Fruit fly (Drosophila melanogaster): ENCODE measurements around the gene CG6961.
A peak's percentile ranks its signal among the peaks of the same experiment; 100 is the strongest.

The CG6961 gene

DNA sequence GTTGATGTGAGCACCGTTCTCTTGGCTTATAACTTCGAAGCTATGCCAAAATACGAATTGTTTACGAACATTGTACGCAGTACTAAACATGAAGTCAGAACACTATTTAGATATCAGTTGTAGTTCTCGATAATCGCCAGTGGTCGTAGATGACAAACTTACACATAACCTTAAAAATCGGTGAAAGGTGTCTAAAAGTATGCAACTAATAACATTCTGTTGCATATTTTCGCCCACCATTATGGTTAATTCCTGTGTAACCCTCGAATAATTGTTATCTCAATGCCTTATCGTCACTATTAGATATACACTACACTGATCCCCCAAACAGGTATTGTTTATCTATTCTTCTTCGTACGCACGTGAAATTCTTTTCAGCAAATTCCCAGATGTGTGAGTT is 26.9 kb upstream of the CG6961 start:
- TF ChIP-seq cnc (optimal IDR thresholded peaks at IDR 0.05) (no peak), pad (GFP tag; optimal IDR thresholded peaks at IDR 0.05) (no peak), bab1 (GFP tag; optimal IDR thresholded peaks at IDR 0.05) (no peak), Crg-1 (GFP tag; optimal IDR thresholded peaks at IDR 0.05) (no peak), CG14711 (tag; optimal IDR thresholded peaks at IDR 0.05) (no peak), tj (GFP tag; optimal IDR thresholded peaks at IDR 0.05) (no peak), toe (GFP tag; optimal IDR thresholded peaks at IDR 0.05) (no peak), ovo (GFP tag; optimal IDR thresholded peaks at IDR 0.05) (no peak), Hr96 (GFP tag; optimal IDR thresholded peaks at IDR 0.05) (no peak), kay (GFP tag; ENCODE audit: borderline replicate concordance) (no peak), CG1620 (GFP tag; optimal IDR thresholded peaks at IDR 0.05) (no peak), CG7101 (tag; optimal IDR thresholded peaks at IDR 0.05) (no peak), CG5204 (GFP tag; optimal IDR thresholded peaks at IDR 0.05) (no peak), CG7045 (GFP tag; optimal IDR thresholded peaks at IDR 0.05) (no peak), cic (GFP tag; optimal IDR thresholded peaks at IDR 0.05) (no peak), CG12768 (GFP tag; optimal IDR thresholded peaks at IDR 0.05) (no peak), CG33017 (tag; optimal IDR thresholded peaks at IDR 0.05) (no peak), Clk (GFP tag; optimal IDR thresholded peaks at IDR 0.05) (no peak)

DNA sequence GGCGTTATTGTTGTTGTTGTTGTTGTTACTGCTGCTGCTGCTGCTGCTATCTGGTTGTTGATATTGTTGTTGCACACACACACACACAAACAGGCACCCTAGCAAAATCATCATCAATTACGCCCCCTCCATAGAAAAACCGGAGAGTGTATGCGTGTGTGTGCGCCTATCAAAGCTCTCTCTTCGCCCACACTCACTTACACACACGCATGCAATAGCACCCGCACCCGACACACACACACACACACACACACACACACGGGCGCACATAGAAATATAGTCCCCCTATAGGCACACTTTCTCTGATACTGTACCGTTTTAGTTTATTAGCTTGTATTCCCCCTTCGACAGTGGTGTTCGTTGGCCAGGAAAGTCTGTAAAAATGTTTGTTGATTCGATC is 26.4 kb upstream of the CG6961 start:
- TF ChIP-seq tj (GFP tag; optimal IDR thresholded peaks at IDR 0.05), result no peak
- TF ChIP-seq pad (GFP tag; optimal IDR thresholded peaks at IDR 0.05), result peak; percentile 51
- TF ChIP-seq CG12768 (GFP tag; optimal IDR thresholded peaks at IDR 0.05), result no peak

DNA sequence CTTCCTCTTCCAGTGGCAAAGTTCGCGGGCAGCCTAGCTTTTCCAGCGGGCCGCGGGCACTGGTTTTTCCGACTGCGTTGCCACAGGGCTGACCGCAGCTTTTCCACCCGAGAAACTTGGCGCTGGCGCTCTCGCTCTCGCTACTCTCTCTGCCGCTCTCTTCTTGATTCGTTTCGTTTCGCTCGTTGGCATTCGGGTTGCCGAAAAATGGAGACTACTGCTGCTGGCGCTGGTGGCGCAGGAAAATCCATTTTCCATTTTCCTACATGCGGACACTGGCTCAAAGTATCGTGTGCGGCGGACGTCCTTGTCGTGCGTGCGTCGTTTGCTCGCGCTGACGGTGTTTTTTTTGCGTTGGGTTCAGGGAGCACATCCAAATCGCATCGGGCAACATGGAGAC is 25.0 kb upstream of the CG6961 start, which contains the start of gene CG42450:
TSS of gene CG42450 (plus strand) at position 249 of the 400 bp plus-strand sequence.
- TF ChIP-seq toe (GFP tag; optimal IDR thresholded peaks at IDR 0.05), result no peak
- no peak for TF ChIP-seq kay (GFP tag; ENCODE audit: borderline replicate concordance)
- TF ChIP-seq Crg-1 (GFP tag; optimal IDR thresholded peaks at IDR 0.05), result no peak
- no peak for TF ChIP-seq CG5204 (GFP tag; optimal IDR thresholded peaks at IDR 0.05)
- TF ChIP-seq cic (GFP tag; optimal IDR thresholded peaks at IDR 0.05), result no peak
- TF ChIP-seq bab1 (GFP tag; optimal IDR thresholded peaks at IDR 0.05), result no peak
- no peak for TF ChIP-seq CG7101 (tag; optimal IDR thresholded peaks at IDR 0.05)
- no peak for TF ChIP-seq CG7045 (GFP tag; optimal IDR thresholded peaks at IDR 0.05)
- TF ChIP-seq ovo (GFP tag; optimal IDR thresholded peaks at IDR 0.05), result no peak

DNA sequence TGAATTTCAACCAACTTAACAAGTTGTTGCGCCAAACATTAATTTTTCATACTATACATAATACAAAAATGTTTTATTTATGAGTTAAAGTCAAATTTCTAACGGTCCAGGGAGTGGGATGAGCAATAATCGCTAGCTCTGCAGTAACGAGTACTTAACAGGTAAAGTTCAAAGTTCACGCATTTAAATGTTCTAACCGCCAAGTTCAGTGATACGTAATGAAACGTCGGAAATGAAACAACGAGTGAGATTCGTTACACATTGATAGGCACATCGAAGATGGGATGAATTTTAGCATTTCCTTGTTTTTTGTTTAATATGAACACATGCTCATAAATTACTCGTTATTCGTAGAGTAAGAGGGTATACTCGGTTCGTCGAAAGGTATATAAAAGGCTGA is 24.1 kb upstream of the CG6961 start:
- TF ChIP-seq Hr96 (GFP tag; optimal IDR thresholded peaks at IDR 0.05), result no peak

DNA sequence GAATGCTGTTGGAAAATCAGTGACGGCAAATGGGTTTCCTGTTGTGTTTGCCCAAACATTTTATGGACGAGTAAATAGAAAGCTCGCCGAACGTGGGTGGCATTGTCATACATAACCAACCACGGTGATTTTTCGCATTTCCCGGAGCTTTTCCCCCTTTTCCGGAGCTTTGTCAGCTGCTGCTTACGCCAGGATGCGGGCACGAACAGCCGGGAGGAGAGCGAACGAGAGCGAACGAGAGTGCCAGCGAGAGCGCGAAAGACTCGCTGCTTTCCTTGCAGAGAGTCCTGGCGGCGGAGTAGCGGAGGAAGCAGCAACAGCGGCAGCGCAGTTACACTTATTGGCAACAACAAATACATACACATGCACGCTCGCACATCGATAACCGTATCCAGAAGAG is 18.4 kb upstream of the CG6961 start, which contains the start of gene CG7058:
TSS of gene CG7058 (plus strand) at position 330 of the 400 bp plus-strand sequence.
- TF ChIP-seq CG7101 (tag; optimal IDR thresholded peaks at IDR 0.05) (no peak), Mnt (GFP tag; optimal IDR thresholded peaks at IDR 0.05) (no peak), pad (GFP tag; optimal IDR thresholded peaks at IDR 0.05) (no peak), cnc (optimal IDR thresholded peaks at IDR 0.05) (no peak), CG1620 (GFP tag; optimal IDR thresholded peaks at IDR 0.05) (no peak), CG11617 (GFP tag; optimal IDR thresholded peaks at IDR 0.05) (no peak), Hr96 (GFP tag; optimal IDR thresholded peaks at IDR 0.05) (no peak), bab1 (GFP tag; optimal IDR thresholded peaks at IDR 0.05) (no peak), CG12768 (GFP tag; optimal IDR thresholded peaks at IDR 0.05) (no peak), Crg-1 (GFP tag; optimal IDR thresholded peaks at IDR 0.05) (no peak)

DNA sequence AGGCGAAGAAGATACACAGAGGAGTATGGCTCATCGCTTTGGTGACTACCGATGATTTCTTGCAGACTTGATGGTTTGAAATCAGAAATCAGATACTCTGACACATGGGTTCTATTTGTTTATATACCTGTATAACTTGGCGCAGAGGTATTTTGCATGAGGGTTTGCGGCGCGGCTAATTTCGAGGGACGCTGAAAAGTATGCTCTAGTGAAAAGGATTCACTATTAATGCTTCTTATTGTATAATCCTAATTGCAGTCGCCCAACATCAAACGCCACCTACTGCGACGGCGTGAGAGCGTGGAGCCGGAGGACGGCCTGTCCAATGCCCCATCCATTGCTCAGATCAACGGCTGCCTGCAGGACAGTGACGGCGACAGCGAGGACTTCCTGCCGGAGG is 17.0 kb upstream of the CG6961 start:
- TF ChIP-seq cic (GFP tag; optimal IDR thresholded peaks at IDR 0.05), result no peak
- no peak for TF ChIP-seq CG1620 (GFP tag; optimal IDR thresholded peaks at IDR 0.05)
- no peak for TF ChIP-seq toe (GFP tag; optimal IDR thresholded peaks at IDR 0.05)
- TF ChIP-seq bab1 (GFP tag; optimal IDR thresholded peaks at IDR 0.05), result no peak
- no peak for TF ChIP-seq CG5204 (GFP tag; optimal IDR thresholded peaks at IDR 0.05)
- TF ChIP-seq cnc (optimal IDR thresholded peaks at IDR 0.05), result no peak
- no peak for TF ChIP-seq CG12768 (GFP tag; optimal IDR thresholded peaks at IDR 0.05)
- no peak for TF ChIP-seq CG14711 (tag; optimal IDR thresholded peaks at IDR 0.05)
- TF ChIP-seq ovo (GFP tag; optimal IDR thresholded peaks at IDR 0.05), result no peak
- TF ChIP-seq kay (GFP tag; ENCODE audit: borderline replicate concordance), result no peak
- no peak for TF ChIP-seq Hr96 (GFP tag; optimal IDR thresholded peaks at IDR 0.05)
- no peak for TF ChIP-seq CG7045 (GFP tag; optimal IDR thresholded peaks at IDR 0.05)
- TF ChIP-seq pad (GFP tag; optimal IDR thresholded peaks at IDR 0.05), result no peak
- TF ChIP-seq Clk (GFP tag; optimal IDR thresholded peaks at IDR 0.05), result no peak
- no peak for TF ChIP-seq Mnt (GFP tag; optimal IDR thresholded peaks at IDR 0.05)
- no peak for TF ChIP-seq Crg-1 (GFP tag; optimal IDR thresholded peaks at IDR 0.05)
- TF ChIP-seq tj (GFP tag; optimal IDR thresholded peaks at IDR 0.05), result no peak
- no peak for TF ChIP-seq CG33017 (tag; optimal IDR thresholded peaks at IDR 0.05)

DNA sequence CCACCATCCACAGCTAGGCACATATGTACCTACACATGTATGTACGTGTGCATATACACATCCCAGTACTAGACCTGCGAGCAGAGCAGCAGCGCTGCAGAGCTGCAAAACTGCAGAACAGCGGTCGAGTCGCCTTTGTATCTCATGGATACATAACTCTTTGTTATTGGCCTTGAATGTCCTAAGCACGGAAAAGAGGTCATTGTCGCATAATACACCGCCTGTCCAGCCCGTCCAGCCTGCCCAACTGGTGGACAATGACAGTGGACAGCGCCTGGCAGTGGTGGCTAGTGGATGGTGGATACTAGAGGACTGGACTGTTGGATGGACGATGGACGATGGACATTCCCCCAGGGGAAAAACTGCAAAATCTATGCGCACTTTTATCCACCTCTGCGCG is 13.3 kb upstream of the CG6961 start:
- no peak for TF ChIP-seq tj (GFP tag; optimal IDR thresholded peaks at IDR 0.05)
- no peak for TF ChIP-seq CG7045 (GFP tag; optimal IDR thresholded peaks at IDR 0.05)
- TF ChIP-seq Hr96 (GFP tag; optimal IDR thresholded peaks at IDR 0.05), result no peak
- TF ChIP-seq Clk (GFP tag; optimal IDR thresholded peaks at IDR 0.05), result no peak
- TF ChIP-seq pad (GFP tag; optimal IDR thresholded peaks at IDR 0.05), result no peak
- TF ChIP-seq CG1620 (GFP tag; optimal IDR thresholded peaks at IDR 0.05), result no peak
- no peak for TF ChIP-seq cnc (optimal IDR thresholded peaks at IDR 0.05)
- TF ChIP-seq CG14711 (tag; optimal IDR thresholded peaks at IDR 0.05), result no peak
- no peak for TF ChIP-seq Mnt (GFP tag; optimal IDR thresholded peaks at IDR 0.05)
